Fruit fly (Drosophila melanogaster) whole organism, embryonic: Measurements from ENCODE around the gene CG12106.
A peak's percentile ranks its signal among the peaks of the same experiment; 100 is the strongest.

ENCODE experiments used
- B-H2 ChIP-seq: fragments of 200-800 bp; sonication (Bioruptor generic); optimal IDR thresholded peaks from 2 replicates; lab custom pipeline; 2018; ENCODE audit warnings: missing biosample characterization, mild to moderate bottlenecking, missing genetic modification characterization
- BEAF-32 ChIP-seq: fragments of 200-800 bp; sonication (Bioruptor generic); optimal IDR thresholded peaks from 3 replicates; lab custom pipeline; 2017; ENCODE audit warnings: missing biosample characterization, missing genetic modification characterization, mild to moderate bottlenecking, moderate library complexity, missing genetic modification reagents
- CG10209 ChIP-seq: fragments of 200-800 bp; sonication (Bioruptor generic); optimal IDR thresholded peaks from 3 replicates; lab custom pipeline; 2017; ENCODE audit warnings: missing biosample characterization, mild to moderate bottlenecking, missing genetic modification characterization, missing genetic modification reagents
- CG10543 ChIP-seq: fragments of 200-800 bp; sonication (Bioruptor generic); optimal IDR thresholded peaks from 3 replicates; lab custom pipeline; 2017; ENCODE audit warnings: missing biosample characterization, mild to moderate bottlenecking, missing genetic modification characterization, moderate library complexity
- CG12155 ChIP-seq: fragments of 200-800 bp; sonication (Bioruptor generic); optimal IDR thresholded peaks from 3 replicates; lab custom pipeline; 2016; ENCODE audit warnings: missing biosample characterization, missing genetic modification characterization
- CG13287 ChIP-seq: fragments of 200-800 bp; sonication (Bioruptor generic); IDR thresholded peaks from 2 replicates; pipeline ENCODE4 v1.3.6; 2022; ENCODE audit warnings: missing biosample characterization, missing genetic modification characterization; ENCODE audit not compliant: partially characterized antibody
- CG13624 ChIP-seq: fragments of 200-800 bp; sonication (Bioruptor generic); optimal IDR thresholded peaks from 2 replicates; lab custom pipeline; 2016; ENCODE audit warnings: missing biosample characterization, missing genetic modification characterization
- CG15011 ChIP-seq: fragments of 200-800 bp; sonication (Bioruptor generic); optimal IDR thresholded peaks from 3 replicates; lab custom pipeline; 2018; ENCODE audit warnings: missing biosample characterization, mild to moderate bottlenecking, missing genetic modification characterization
- CG15073 ChIP-seq: fragments of 200-800 bp; sonication (Bioruptor generic); optimal IDR thresholded peaks from 2 replicates; lab custom pipeline; 2016; ENCODE audit warnings: missing biosample characterization, missing genetic modification characterization
- CG15269 ChIP-seq: fragments of 200-800 bp; sonication (Bioruptor generic); optimal IDR thresholded peaks from 2 replicates; lab custom pipeline; 2018; ENCODE audit warnings: missing biosample characterization, mild to moderate bottlenecking, missing genetic modification characterization, moderate library complexity
- CG16813 ChIP-seq: fragments of 200-800 bp; sonication (Bioruptor generic); IDR thresholded peaks from 3 replicates; pipeline ENCODE4 v1.3.6; 2022; ENCODE audit warnings: missing biosample characterization, missing genetic modification characterization; ENCODE audit not compliant: partially characterized antibody
- CG17612 ChIP-seq: fragments of 200-800 bp; sonication (Bioruptor generic); IDR thresholded peaks from 2 replicates; pipeline ENCODE4 v1.3.6; 2022; ENCODE audit warnings: missing biosample characterization, missing genetic modification characterization
- CG18599 ChIP-seq: fragments of 200-800 bp; sonication (Bioruptor generic); optimal IDR thresholded peaks from 3 replicates; lab custom pipeline; 2017; ENCODE audit warnings: missing biosample characterization, missing genetic modification characterization, mild to moderate bottlenecking, moderate library complexity, missing genetic modification reagents
- CG2116 ChIP-seq: fragments of 200-800 bp; sonication (Bioruptor generic); optimal IDR thresholded peaks from 3 replicates; lab custom pipeline; 2018; ENCODE audit warnings: missing biosample characterization, mild to moderate bottlenecking, missing genetic modification characterization
- CG2875 ChIP-seq: fragments of 200-800 bp; sonication (Bioruptor generic); optimal IDR thresholded peaks from 2 replicates; lab custom pipeline; 2017; ENCODE audit warnings: missing biosample characterization, mild to moderate bottlenecking, missing genetic modification characterization, missing genetic modification reagents
- CG31224 ChIP-seq: fragments of 200-800 bp; sonication (Bioruptor generic); IDR thresholded peaks from 2 replicates; pipeline ENCODE4 v1.3.6; 2022; ENCODE audit warnings: missing biosample characterization, missing genetic modification characterization
- CG3407 ChIP-seq: fragments of 200-800 bp; sonication (Bioruptor generic); optimal IDR thresholded peaks from 2 replicates; lab custom pipeline; 2018; ENCODE audit warnings: missing biosample characterization, mild to moderate bottlenecking, missing genetic modification characterization
- CG34422 ChIP-seq: fragments of 200-800 bp; sonication (Bioruptor generic); IDR thresholded peaks from 3 replicates; pipeline ENCODE4 v1.3.6; 2022; ENCODE audit warnings: missing biosample characterization, missing genetic modification characterization
- CG3847 ChIP-seq: fragments of 200-800 bp; sonication (Bioruptor generic); IDR thresholded peaks from 2 replicates; pipeline ENCODE4 v1.3.6; 2022; ENCODE audit warnings: missing biosample characterization, missing genetic modification characterization
- CG4404 ChIP-seq: fragments of 200-800 bp; sonication (Bioruptor generic); IDR thresholded peaks from 2 replicates; pipeline ENCODE4 v1.3.6; 2022; ENCODE audit warnings: missing biosample characterization, missing genetic modification characterization
- CG4617 ChIP-seq: fragments of 200-800 bp; sonication (Bioruptor generic); optimal IDR thresholded peaks from 3 replicates; lab custom pipeline; 2016; ENCODE audit warnings: missing biosample characterization, missing genetic modification characterization, borderline replicate concordance
- CG8089 ChIP-seq: fragments of 200-800 bp; sonication (Bioruptor generic); optimal IDR thresholded peaks from 3 replicates; lab custom pipeline; 2016; ENCODE audit warnings: missing biosample characterization, missing genetic modification characterization
- CG8290 ChIP-seq, 3 experiments: fragments of 200-800 bp; sonication (Bioruptor generic); optimal IDR thresholded peaks; 2 replicates each; lab custom pipeline; 2016 to 2019; ENCODE audit warnings: missing biosample characterization in 3 of 3, missing genetic modification characterization in 3 of 3, mild to moderate bottlenecking in 2 of 3, moderate library complexity in 1 of 3
- CG9609 ChIP-seq: fragments of 200-800 bp; sonication (Bioruptor generic); optimal IDR thresholded peaks from 3 replicates; lab custom pipeline; 2016; ENCODE audit warnings: missing biosample characterization, missing genetic modification characterization
- CG9727 ChIP-seq: fragments of 200-800 bp; sonication (Bioruptor generic); optimal IDR thresholded peaks from 3 replicates; lab custom pipeline; 2017; ENCODE audit warnings: missing biosample characterization, mild to moderate bottlenecking, missing genetic modification characterization
- CTCF ChIP-seq: fragments of 200-800 bp; sonication (Bioruptor generic); optimal IDR thresholded peaks from 2 replicates; lab custom pipeline; 2017; ENCODE audit warnings: missing biosample characterization, mild to moderate bottlenecking, missing genetic modification characterization, moderate library complexity
- D19A ChIP-seq: fragments of 200-800 bp; optimal IDR thresholded peaks from 3 replicates; lab custom pipeline; 2019; ENCODE audit warnings: missing biosample characterization, mild to moderate bottlenecking, missing genetic modification characterization, moderate library complexity
- Dp ChIP-seq: fragments of 200-800 bp; sonication (Bioruptor generic); optimal IDR thresholded peaks from 2 replicates; lab custom pipeline; 2018; ENCODE audit warnings: missing biosample characterization, mild to moderate bottlenecking, missing genetic modification characterization, moderate library complexity
- E2f2 ChIP-seq: fragments of 200-800 bp; sonication (Bioruptor generic); IDR thresholded peaks from 2 replicates; pipeline ENCODE4 v1.3.6; 2022; ENCODE audit warnings: missing biosample characterization, missing genetic modification characterization
- Mrtf ChIP-seq: fragments of 200-800 bp; sonication (Bioruptor generic); IDR thresholded peaks from 3 replicates; pipeline ENCODE4 v1.3.6; 2022; ENCODE audit warnings: missing biosample characterization, missing genetic modification characterization
- NFAT ChIP-seq: fragments of 200-800 bp; sonication (Bioruptor generic); IDR thresholded peaks from 2 replicates; pipeline ENCODE4 v1.3.6; 2022; ENCODE audit warnings: missing biosample characterization, missing genetic modification characterization
- Xbp1 ChIP-seq: fragments of 200-800 bp; sonication (Bioruptor generic); optimal IDR thresholded peaks from 3 replicates; lab custom pipeline; 2016; ENCODE audit warnings: missing biosample characterization, mild to moderate bottlenecking, missing genetic modification characterization
- ems ChIP-seq: fragments of 200-800 bp; sonication (Bioruptor generic); optimal IDR thresholded peaks from 3 replicates; lab custom pipeline; 2016; ENCODE audit warnings: missing biosample characterization, missing genetic modification characterization
- eve ChIP-seq, 2 experiments: fragments of >200 bp; optimal IDR thresholded peaks; 2 replicates each; lab custom pipeline; 2017; ENCODE audit warnings: missing biosample characterization in 2 of 2, missing genetic modification characterization in 2 of 2
- eyg ChIP-seq: fragments of 200-800 bp; sonication (Bioruptor generic); optimal IDR thresholded peaks from 3 replicates; lab custom pipeline; 2016; ENCODE audit warnings: missing biosample characterization, missing genetic modification characterization
- gce ChIP-seq: fragments of 200-800 bp; sonication (Bioruptor generic); IDR thresholded peaks from 3 replicates; pipeline ENCODE4 v1.3.6; 2022; ENCODE audit warnings: missing biosample characterization, missing genetic modification characterization
- gfzf ChIP-seq: fragments of 200-800 bp; sonication (Bioruptor generic); optimal IDR thresholded peaks from 2 replicates; lab custom pipeline; 2016; ENCODE audit warnings: missing biosample characterization, mild to moderate bottlenecking, missing genetic modification characterization, moderate library complexity
- grau ChIP-seq: fragments of 200-800 bp; optimal IDR thresholded peaks from 3 replicates; lab custom pipeline; 2019; ENCODE audit warnings: missing biosample characterization, mild to moderate bottlenecking, missing genetic modification characterization, moderate library complexity
- gro ChIP-seq: fragments of 200-800 bp; sonication (Bioruptor generic); optimal IDR thresholded peaks from 2 replicates; lab custom pipeline; 2016; ENCODE audit warnings: missing biosample characterization, missing genetic modification characterization
- insv ChIP-seq, 2 experiments: fragments of 200-800 bp; sonication (Bioruptor generic); optimal IDR thresholded peaks; 3 replicates each; lab custom pipeline; 2016 to 2018; ENCODE audit warnings: missing biosample characterization in 2 of 2, missing genetic modification characterization in 2 of 2
- lab ChIP-seq: fragments of 200-800 bp; sonication (Bioruptor generic); optimal IDR thresholded peaks from 3 replicates; lab custom pipeline; 2017; ENCODE audit warnings: missing biosample characterization, missing genetic modification characterization, mild to moderate bottlenecking, moderate library complexity, missing genetic modification reagents
- mirr ChIP-seq: fragments of 200-800 bp; sonication (Bioruptor generic); optimal IDR thresholded peaks from 3 replicates; lab custom pipeline; 2018; ENCODE audit warnings: missing biosample characterization, mild to moderate bottlenecking, missing genetic modification characterization
- pfk ChIP-seq: fragments of 200-800 bp; sonication (Bioruptor generic); optimal IDR thresholded peaks from 2 replicates; lab custom pipeline; 2018; ENCODE audit warnings: missing biosample characterization, mild to moderate bottlenecking, missing genetic modification characterization, moderate library complexity
- pita ChIP-seq: fragments of 200-800 bp; sonication (Bioruptor generic); optimal IDR thresholded peaks from 2 replicates; lab custom pipeline; 2017; ENCODE audit warnings: missing biosample characterization, mild to moderate bottlenecking, missing genetic modification characterization
- pzg ChIP-seq: fragments of 200-800 bp; sonication (Bioruptor generic); optimal IDR thresholded peaks from 3 replicates; lab custom pipeline; 2018; ENCODE audit warnings: missing biosample characterization, mild to moderate bottlenecking, missing genetic modification characterization, moderate library complexity
- schlank ChIP-seq: fragments of 200-800 bp; sonication (Bioruptor generic); optimal IDR thresholded peaks from 2 replicates; lab custom pipeline; 2018; ENCODE audit warnings: missing biosample characterization, mild to moderate bottlenecking, missing genetic modification characterization
- sd ChIP-seq: fragments of 200-800 bp; sonication (Bioruptor generic); optimal IDR thresholded peaks from 3 replicates; lab custom pipeline; 2018; ENCODE audit warnings: missing biosample characterization, mild to moderate bottlenecking, missing genetic modification characterization, moderate library complexity
- seq ChIP-seq: fragments of 200-800 bp; sonication (Bioruptor generic); IDR thresholded peaks from 2 replicates; pipeline ENCODE4 v1.3.6; 2022; ENCODE audit warnings: missing biosample characterization, missing genetic modification characterization
- unpg ChIP-seq: fragments of 200-800 bp; sonication (Bioruptor generic); optimal IDR thresholded peaks from 3 replicates; lab custom pipeline; 2018; ENCODE audit warnings: missing biosample characterization, mild to moderate bottlenecking, missing genetic modification characterization, moderate library complexity
- zfh2 ChIP-seq: fragments of 200-800 bp; sonication (Bioruptor generic); optimal IDR thresholded peaks from 2 replicates; lab custom pipeline; 2016; ENCODE audit warnings: missing biosample characterization, missing genetic modification characterization

Gene CG12106

DNA sequence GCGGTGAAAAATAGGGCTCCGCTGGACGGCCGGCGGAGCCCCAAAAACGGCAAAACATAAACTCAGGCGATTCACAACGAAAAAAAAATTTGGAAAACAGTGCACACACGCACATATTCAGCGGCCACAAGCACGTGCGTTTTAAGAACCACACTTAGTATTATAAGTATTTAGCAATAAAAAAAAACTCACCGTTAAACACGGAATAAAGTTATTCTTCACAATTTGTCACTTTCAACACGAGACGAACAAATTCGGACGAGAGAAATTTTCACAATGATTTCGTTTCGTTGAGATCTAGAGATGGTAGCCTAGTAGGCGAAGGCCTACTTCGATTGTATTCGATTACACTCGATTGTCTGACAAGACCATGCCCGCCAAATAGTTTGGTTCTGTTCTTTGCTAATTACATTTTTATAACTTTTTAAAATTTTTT lies 37.3 kb upstream of the CG12106 start, which contains the start of gene His3.3B (continued):
- TF ChIP-seq CG18599 (GFP tag; lab: Kevin White, UChicago) (peak; percentile 38), Xbp1 (GFP tag; lab: Kevin White, UChicago) (peak; percentile 7), pita (GFP tag; lab: Kevin White, UChicago) (peak; percentile 50), CG3407 (GFP tag; lab: Kevin White, UChicago) (no peak), CG10543 (peak; percentile 18), CG12155 (GFP tag; lab: Kevin White, UChicago) (peak; percentile 34), CG4404 (GFP tag; lab: Robert Waterston, UW) (no peak), BEAF-32 (GFP tag; lab: Kevin White, UChicago) (peak; percentile 60), ems (no peak), CG31224 (GFP tag; lab: Robert Waterston, UW) (no peak), gfzf (GFP tag; lab: Kevin White, UChicago) (peak; percentile 53), gce (GFP tag; lab: Robert Waterston, UW) (no peak), schlank (tag; lab: Kevin White, UChicago) (no peak), gro (GFP tag; lab: Kevin White, UChicago) (peak; percentile 25), lab (peak; percentile 49), zfh2 (GFP tag; lab: Kevin White, UChicago) (no peak), CG15073 (GFP tag; lab: Kevin White, UChicago) (no peak), CG13624 (GFP tag; lab: Kevin White, UChicago) (peak; percentile 1), CG10209 (no peak), pzg (GFP tag; lab: Kevin White, UChicago) (peak; percentile 74), CG2875 (GFP tag; lab: Kevin White, UChicago) (no peak), CG13287 (GFP tag; lab: Robert Waterston, UW) (peak; percentile 61), E2f2 (GFP tag; lab: Robert Waterston, UW) (peak; percentile 90), grau (no peak), CG3847 (GFP tag; lab: Robert Waterston, UW) (0 out of 2 replicates have a peak, but pooled peaks have one; percentile 14), Dp (GFP tag; lab: Kevin White, UChicago) (peak; percentile 81), CG34422 (peak; percentile 54; the same call in 1 of the 3 replicates), CG2116 (peak; percentile 73), CG9727 (GFP tag; lab: Kevin White, UChicago) (no peak), CG8089 (GFP tag; lab: Kevin White, UChicago) (no peak), B-H2 (GFP tag; lab: Kevin White, UChicago) (no peak), sd (peak; percentile 32), pfk (GFP tag; lab: Kevin White, UChicago) (no peak), NFAT (peak; percentile 28; the same call in 1 of the 2 replicates), CG16813 (GFP tag; lab: Robert Waterston, UW) (peak; percentile 42; the same call in 1 of the 3 replicates), CG9609 (GFP tag; lab: Kevin White, UChicago) (no peak), CG15011 (GFP tag; lab: Kevin White, UChicago) (no peak), seq (GFP tag; lab: Robert Waterston, UW) (peak; percentile 11; the same call in 1 of the 2 replicates), CG4617 (GFP tag; lab: Kevin White, UChicago) (no peak), eyg (GFP tag; lab: Kevin White, UChicago) (no peak), CTCF (peak; percentile 54), unpg (no peak), CG15269 (tag; lab: Kevin White, UChicago) (peak; percentile 31), CG8290 (GFP tag; optimal IDR thresholded peaks at IDR 0.05; lab: Kevin White, UChicago) (no peak), CG8290 (tag; optimal IDR thresholded peaks at IDR 0.05; lab: Kevin White, UChicago) (peak in 1 of 2 experiments; percentile 48), Mrtf (GFP tag; lab: Robert Waterston, UW) (no peak), insv (GFP tag; optimal IDR thresholded peaks at IDR 0.05; lab: Kevin White, UChicago) (peak in 1 of 2 experiments; percentile 34), eve (GFP tag; optimal IDR thresholded peaks at IDR 0.05; lab: Kevin White, UChicago) (no peak), D19A (no peak), mirr (GFP tag; lab: Kevin White, UChicago) (peak; percentile 21), CG17612 (GFP tag; lab: Robert Waterston, UW) (no peak)
